Fruit fly (Drosophila melanogaster): ENCODE results near the gene CG5823.

DNA sequence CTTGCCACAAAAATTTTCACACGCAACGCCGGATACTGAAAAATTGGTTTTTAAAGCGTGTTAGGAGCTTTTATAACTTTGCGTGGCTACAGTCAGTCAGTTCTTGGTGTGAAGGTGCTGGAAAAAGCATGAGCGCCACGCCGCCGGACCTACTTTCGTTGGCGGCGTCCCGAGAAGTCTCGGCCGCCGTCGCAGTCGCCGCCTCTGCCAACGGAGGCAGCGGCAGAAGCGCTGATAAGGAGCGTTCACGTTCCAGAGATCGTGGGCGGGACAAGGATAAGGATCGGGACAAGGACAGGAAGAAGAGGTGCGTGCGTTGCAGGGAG, 6.1 kb upstream of the CG5823 start:
- TF ChIP-seq CG8478 (optimal IDR thresholded peaks at IDR 0.05): no peak
- no peak for TF ChIP-seq EcR (GFP tag; optimal IDR thresholded peaks at IDR 0.05)
- TF ChIP-seq usp (GFP tag; optimal IDR thresholded peaks at IDR 0.05): no peak
- TF ChIP-seq pan (optimal IDR thresholded peaks at IDR 0.05): no peak
- no peak for TF ChIP-seq psq (optimal IDR thresholded peaks at IDR 0.05)
- TF ChIP-seq Dll (optimal IDR thresholded peaks at IDR 0.05): no peak
